Worm (Caenorhabditis elegans): Measurements from ENCODE around the gene xol-1.

The xol-1 gene

ce11 chrX:8052055-8052454 is 10.9 kb downstream of the xol-1 start:
- TF ChIP-seq Y22D7AL.16 (tag; optimal IDR thresholded peaks at IDR 0.05), result no peak
- peak; percentile 19 for TF ChIP-seq unc-55 (GFP tag; optimal IDR thresholded peaks at IDR 0.05)
- TF ChIP-seq odd-2 (tag; optimal IDR thresholded peaks at IDR 0.05), result no peak

ce11 chrX:8053008-8053441 is 11.9 kb downstream of the xol-1 start:
- no peak for TF ChIP-seq nhr-232 (tag; optimal IDR thresholded peaks at IDR 0.05)
- TF ChIP-seq K09A11.1 (tag; optimal IDR thresholded peaks at IDR 0.05; ENCODE audit: insufficient read depth), result no peak
- TF ChIP-seq pat-9 (tag; optimal IDR thresholded peaks at IDR 0.05), result peak; percentile 68
- TF ChIP-seq unc-86 (tag; optimal IDR thresholded peaks at IDR 0.05), result no peak
- no peak for TF ChIP-seq pros-1 (tag; optimal IDR thresholded peaks at IDR 0.05)
- TF ChIP-seq hlh-30 (tag; optimal IDR thresholded peaks at IDR 0.05; ENCODE audit: insufficient read depth), result no peak
- no peak for TF ChIP-seq unc-42 (tag; optimal IDR thresholded peaks at IDR 0.05)
- no peak for TF ChIP-seq K02D7.2 (tag; optimal IDR thresholded peaks at IDR 0.05)
- no peak for TF ChIP-seq pqm-1 (tag; optimal IDR thresholded peaks at IDR 0.05)
- peak; percentile 26 for TF ChIP-seq tbx-2 (tag; optimal IDR thresholded peaks at IDR 0.05)
- TF ChIP-seq Y22D7AL.16 (tag; optimal IDR thresholded peaks at IDR 0.05), result no peak
- TF ChIP-seq ceh-48 (tag; optimal IDR thresholded peaks at IDR 0.05), result no peak
- TF ChIP-seq ceh-6 (GFP tag; optimal IDR thresholded peaks at IDR 0.05), result no peak
- no peak for TF ChIP-seq hlh-8 (tag; optimal IDR thresholded peaks at IDR 0.05)
- no peak for TF ChIP-seq madf-2 (tag; optimal IDR thresholded peaks at IDR 0.05)
- TF ChIP-seq dve-1 (tag; optimal IDR thresholded peaks at IDR 0.05), result no peak
- TF ChIP-seq pax-1 (tag; optimal IDR thresholded peaks at IDR 0.05), result no peak
- no peak for TF ChIP-seq ceh-14 (tag; optimal IDR thresholded peaks at IDR 0.05)
- no peak for TF ChIP-seq ama-1 (optimal IDR thresholded peaks at IDR 0.05)
- no peak for TF ChIP-seq npax-4 (tag; optimal IDR thresholded peaks at IDR 0.05)
- TF ChIP-seq lin-11 (tag; optimal IDR thresholded peaks at IDR 0.05), result no peak
- no peak for TF ChIP-seq zip-5 (tag; optimal IDR thresholded peaks at IDR 0.05)
- no peak for TF ChIP-seq ceh-2 (tag; optimal IDR thresholded peaks at IDR 0.05)
- no peak for TF ChIP-seq ceh-24 (tag; optimal IDR thresholded peaks at IDR 0.05)
- TF ChIP-seq che-1 (tag; optimal IDR thresholded peaks at IDR 0.05), result no peak
- TF ChIP-seq hlh-6 (tag; optimal IDR thresholded peaks at IDR 0.05), result no peak
- no peak for TF ChIP-seq mec-3 (tag; optimal IDR thresholded peaks at IDR 0.05; ENCODE audit: borderline replicate concordance)
- TF ChIP-seq elt-4 (tag; optimal IDR thresholded peaks at IDR 0.05), result no peak
- no peak for TF ChIP-seq fkh-10 (GFP tag; optimal IDR thresholded peaks at IDR 0.05)
- no peak for TF ChIP-seq sox-4 (tag; optimal IDR thresholded peaks at IDR 0.05)
- no peak for TF ChIP-seq pag-3 (tag; optimal IDR thresholded peaks at IDR 0.05; ENCODE audit: borderline replicate concordance)
- peak; percentile 4 for TF ChIP-seq fkh-6 (tag; optimal IDR thresholded peaks at IDR 0.05)
- no peak for TF ChIP-seq elt-2 (tag; optimal IDR thresholded peaks at IDR 0.05)
- peak; percentile 82 for TF ChIP-seq rnt-1 (tag; optimal IDR thresholded peaks at IDR 0.05)
- no peak for TF ChIP-seq fax-1 (tag; optimal IDR thresholded peaks at IDR 0.05)
- peak; percentile 90 for TF ChIP-seq ceh-18 (tag; optimal IDR thresholded peaks at IDR 0.05)
- peak; percentile 33 for TF ChIP-seq nfya-1 (tag; optimal IDR thresholded peaks at IDR 0.05)
- TF ChIP-seq ceh-19 (GFP tag; optimal IDR thresholded peaks at IDR 0.05), result no peak
- no peak for TF ChIP-seq unc-3 (GFP tag; conservative IDR thresholded peaks at IDR 0.05)
- no peak for TF ChIP-seq unc-3 (tag; optimal IDR thresholded peaks at IDR 0.05)
- no peak for TF ChIP-seq unc-55 (GFP tag; optimal IDR thresholded peaks at IDR 0.05)
- TF ChIP-seq dmd-4 (tag; optimal IDR thresholded peaks at IDR 0.05; ENCODE audit: borderline replicate concordance), result no peak
- no peak for TF ChIP-seq syd-9 (tag; optimal IDR thresholded peaks at IDR 0.05)
- no peak for TF ChIP-seq pha-4 (tag; optimal IDR thresholded peaks at IDR 0.05)
- no peak for TF ChIP-seq lim-6 (tag; optimal IDR thresholded peaks at IDR 0.05)
- TF ChIP-seq ttx-3 (tag; optimal IDR thresholded peaks at IDR 0.05), result no peak
- TF ChIP-seq ceh-34 (tag; optimal IDR thresholded peaks at IDR 0.05), result peak; percentile 53
- TF ChIP-seq hlh-15 (tag; optimal IDR thresholded peaks at IDR 0.05), result no peak
- TF ChIP-seq ahr-1 (tag; optimal IDR thresholded peaks at IDR 0.05), result no peak
- no peak for TF ChIP-seq ztf-16 (tag; optimal IDR thresholded peaks at IDR 0.05)
- TF ChIP-seq ceh-30 (tag; optimal IDR thresholded peaks at IDR 0.05), result no peak
